Fruit fly (Drosophila melanogaster): ENCODE measurements around the gene CG9698.

Gene CG9698

DNA sequence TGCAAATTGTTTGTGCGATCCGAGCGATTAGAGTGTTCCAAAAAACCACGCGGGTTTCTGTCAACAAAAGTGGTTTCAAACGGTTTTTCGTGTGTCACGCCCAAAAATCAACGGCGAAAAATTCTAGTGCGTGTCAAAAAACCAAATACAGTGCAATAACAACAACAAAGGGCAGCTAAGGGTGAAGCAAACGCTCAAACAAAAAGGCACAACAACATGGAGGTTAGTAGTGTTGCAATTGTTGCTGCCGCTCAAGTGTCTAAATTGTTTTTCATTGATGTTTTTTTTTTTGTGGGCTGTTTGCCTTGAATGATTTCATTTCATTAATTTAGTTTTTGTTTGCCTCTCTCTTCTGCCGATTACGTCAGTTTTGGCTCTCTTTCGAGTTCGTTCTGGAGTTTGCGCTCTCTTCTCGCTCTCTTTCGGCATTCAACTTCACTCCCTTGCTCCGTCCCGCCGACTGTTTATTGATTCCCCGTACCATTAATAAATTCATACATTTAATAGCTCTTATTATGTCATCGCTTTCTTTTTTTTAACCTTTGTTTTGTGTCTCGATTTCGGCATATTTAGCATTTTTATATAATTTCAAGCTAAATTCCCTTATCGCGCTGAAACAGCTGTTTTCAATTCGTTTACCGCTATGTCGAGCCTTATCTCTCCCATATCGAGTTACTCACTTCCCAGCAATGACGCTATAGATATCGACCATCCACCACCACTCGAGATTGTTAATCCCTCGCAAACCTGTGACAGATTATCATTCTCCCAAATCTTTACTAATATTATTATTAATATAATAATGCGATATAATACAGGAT lies 48.9 kb downstream of the CG9698 start (continued):
- TF ChIP-seq CG12299 (tag; optimal IDR thresholded peaks at IDR 0.05) = peak; percentile 76
- no peak for TF ChIP-seq CG10209 (GFP tag; optimal IDR thresholded peaks at IDR 0.05)
- no peak for TF ChIP-seq ind (GFP tag; optimal IDR thresholded peaks at IDR 0.05)
- no peak for TF ChIP-seq CG8944 (GFP tag; optimal IDR thresholded peaks at IDR 0.05)
- peak; percentile 19 for TF ChIP-seq ewg (GFP tag; optimal IDR thresholded peaks at IDR 0.05)
- no peak for TF ChIP-seq peb (GFP tag; IDR thresholded peaks at IDR 0.05)
- peak; percentile 24; the same call in 1 of the 2 replicates for TF ChIP-seq vvl (GFP tag; IDR thresholded peaks at IDR 0.05)
- 0 out of 3 replicates have a peak, but pooled peaks have one; percentile 1 for TF ChIP-seq row (GFP tag; IDR thresholded peaks at IDR 0.05)
- TF ChIP-seq twi (tag; optimal IDR thresholded peaks at IDR 0.05) = no peak
- TF ChIP-seq CG10654 (GFP tag; optimal IDR thresholded peaks at IDR 0.05) = no peak
- no peak for TF ChIP-seq CG1233 (GFP tag; optimal IDR thresholded peaks at IDR 0.05)
- no peak for TF ChIP-seq Dip2 (GFP tag; IDR thresholded peaks at IDR 0.05)
- no peak for TF ChIP-seq trh (GFP tag; optimal IDR thresholded peaks at IDR 0.05)
- peak; percentile 5; the same call in 1 of the 2 replicates for TF ChIP-seq E2f2 (GFP tag; IDR thresholded peaks at IDR 0.05)
- TF ChIP-seq CG16815 (GFP tag; optimal IDR thresholded peaks at IDR 0.05) = no peak
- no peak for TF ChIP-seq hkb (optimal IDR thresholded peaks at IDR 0.05)
- 0 out of 2 replicates have a peak, but pooled peaks have one; percentile 31 for TF ChIP-seq hkb (GFP tag; IDR thresholded peaks at IDR 0.05)
- TF ChIP-seq H15 (GFP tag; IDR thresholded peaks at IDR 0.05) = no peak
- no peak for TF ChIP-seq sd (tag; optimal IDR thresholded peaks at IDR 0.05)
- peak; percentile 8 for TF ChIP-seq kay (GFP tag; optimal IDR thresholded peaks at IDR 0.05)
- TF ChIP-seq danr (GFP tag; IDR thresholded peaks at IDR 0.05) = no peak
- TF ChIP-seq CG9609 (GFP tag; optimal IDR thresholded peaks at IDR 0.05) = no peak
- peak; percentile 20 for TF ChIP-seq CG10543 (GFP tag; optimal IDR thresholded peaks at IDR 0.05)
- peak; percentile 1 for TF ChIP-seq CG8281 (tag; optimal IDR thresholded peaks at IDR 0.05)
- no peak for TF ChIP-seq D19A (tag; optimal IDR thresholded peaks at IDR 0.05)
- TF ChIP-seq gce (GFP tag; IDR thresholded peaks at IDR 0.05) = no peak
- TF ChIP-seq crol (GFP tag; IDR thresholded peaks at IDR 0.05) = peak; percentile 60; the same call in 1 of the 2 replicates
- no peak for TF ChIP-seq CG14667 (GFP tag; IDR thresholded peaks at IDR 0.05)
- TF ChIP-seq CG7963 (GFP tag; IDR thresholded peaks at IDR 0.05; ENCODE audit: partially characterized antibody) = no peak
- no peak for TF ChIP-seq Usf (GFP tag; optimal IDR thresholded peaks at IDR 0.05)
- no peak for TF ChIP-seq nerfin-2 (GFP tag; IDR thresholded peaks at IDR 0.05; ENCODE audit: partially characterized antibody)
- TF ChIP-seq NC2β (GFP tag; optimal IDR thresholded peaks at IDR 0.05) = no peak
- no peak for TF ChIP-seq CG2120 (GFP tag; optimal IDR thresholded peaks at IDR 0.05)
- peak in 1 of 2 experiments; percentile 31 for TF ChIP-seq Eip74EF (GFP tag; optimal IDR thresholded peaks at IDR 0.05)
- TF ChIP-seq ftz-f1 (GFP tag; optimal IDR thresholded peaks at IDR 0.05) = peak; percentile 35
- TF ChIP-seq Oli (tag; optimal IDR thresholded peaks at IDR 0.05) = no peak
- no peak for TF ChIP-seq tio (GFP tag; optimal IDR thresholded peaks at IDR 0.05)
- TF ChIP-seq CG10147 (GFP tag; optimal IDR thresholded peaks at IDR 0.05) = no peak
- TF ChIP-seq CG10366 (GFP tag; IDR thresholded peaks at IDR 0.05) = no peak
- no peak for TF ChIP-seq Antp (GFP tag; optimal IDR thresholded peaks at IDR 0.05)
- no peak for TF ChIP-seq btn (GFP tag; optimal IDR thresholded peaks at IDR 0.05)
- peak; percentile 95 for TF ChIP-seq CG4360 (GFP tag; IDR thresholded peaks at IDR 0.05)
- no peak for TF ChIP-seq Hr3 (GFP tag; optimal IDR thresholded peaks at IDR 0.05)
- TF ChIP-seq CG18011 (GFP tag; optimal IDR thresholded peaks at IDR 0.05) = no peak
- TF ChIP-seq CG2202 (tag; optimal IDR thresholded peaks at IDR 0.05) = no peak
- 0 out of 2 replicates have a peak, but pooled peaks have one; percentile 11 for TF ChIP-seq unc-4 (GFP tag; IDR thresholded peaks at IDR 0.05; ENCODE audit: partially characterized antibody)
- no peak for TF ChIP-seq NK7.1 (GFP tag; optimal IDR thresholded peaks at IDR 0.05)
- no peak for TF ChIP-seq vnd (GFP tag; IDR thresholded peaks at IDR 0.05; ENCODE audit: partially characterized antibody)
- peak in 1 of 2 experiments; percentile 3 for TF ChIP-seq bsh (GFP tag; optimal IDR thresholded peaks at IDR 0.05)

Measured in whole organism, embryonic.